Worm (Caenorhabditis elegans) whole organism, young adult: ENCODE data around the gene srz-62.

ENCODE experiments used
- T07F8.4 ChIP-seq: sonication (generic microtip); optimal IDR thresholded peaks from 2 replicates; lab custom pipeline; 2016; ENCODE audit warnings: mild to moderate bottlenecking, missing genetic modification characterization, moderate library complexity, missing compliant biosample characterization
- T26A5.8 ChIP-seq: sonication (generic microtip); optimal IDR thresholded peaks from 2 replicates; lab custom pipeline; 2016; ENCODE audit warnings: missing genetic modification characterization, missing compliant biosample characterization
- efl-1 ChIP-seq: fragments of 150-350 bp; optimal IDR thresholded peaks from 2 replicates; lab custom pipeline; 2014; ENCODE audit warnings: missing biosample characterization, missing genetic modification reagents, missing genetic modification characterization
- egl-18 ChIP-seq: fragments of 200-800 bp; sonication (Bioruptor generic); IDR thresholded peaks from 2 replicates; pipeline ENCODE4 v1.3.6; 2022; ENCODE audit warnings: missing genetic modification reagents, missing genetic modification characterization, missing compliant biosample characterization
- ets-4 ChIP-seq: fragments of 200-800 bp; sonication (Bioruptor generic); optimal IDR thresholded peaks from 2 replicates; lab custom pipeline; 2018; ENCODE audit warnings: mild to moderate bottlenecking, missing genetic modification characterization, missing compliant biosample characterization
- hsf-1 ChIP-seq: fragments of 200-800 bp; sonication (Bioruptor generic); IDR thresholded peaks from 2 replicates; pipeline ENCODE4 v1.3.6; 2022; ENCODE audit warnings: missing genetic modification reagents, missing genetic modification characterization, missing compliant biosample characterization
- lag-1 ChIP-seq: fragments of 200-800 bp; sonication (Bioruptor generic); IDR thresholded peaks from 2 replicates; pipeline ENCODE4 v1.3.6; 2022; ENCODE audit warnings: missing genetic modification reagents, missing genetic modification characterization, missing compliant biosample characterization
- lsl-1 ChIP-seq: fragments of 200-800 bp; sonication (Bioruptor generic); optimal IDR thresholded peaks from 2 replicates; lab custom pipeline; 2018; ENCODE audit warnings: mild to moderate bottlenecking, missing genetic modification characterization, moderate library complexity, missing compliant biosample characterization
- mes-4 ChIP-seq: sonication (generic microtip); optimal IDR thresholded peaks from 2 replicates; lab custom pipeline; 2016; ENCODE audit warnings: missing genotype, missing genetic modification characterization, missing compliant biosample characterization
- nfya-1 ChIP-seq: sonication (generic microtip); optimal IDR thresholded peaks from 2 replicates; lab custom pipeline; 2017; ENCODE audit warnings: antibody characterized with exemption, missing compliant biosample characterization, missing genetic modification characterization, borderline replicate concordance; ENCODE audit not compliant: insufficient read depth
- pha-4 ChIP-seq: fragments of 150-350 bp; sonication (generic microtip); optimal IDR thresholded peaks from 2 replicates; lab custom pipeline; 2014; ENCODE audit warnings: missing biosample characterization, missing genetic modification reagents, missing genetic modification characterization
- rec-8 ChIP-seq, 2 experiments: sonication (generic microtip); optimal IDR thresholded peaks; 2 replicates each; lab custom pipeline; 2016; ENCODE audit warnings: mild to moderate bottlenecking in 2 of 2, missing genetic modification characterization in 2 of 2, missing genetic modification reagents in 2 of 2, missing genotype in 2 of 2, missing biosample characterization in 1 of 2, missing compliant biosample characterization in 1 of 2, moderate library complexity in 1 of 2
- xnd-1 ChIP-seq: sonication (generic microtip); optimal IDR thresholded peaks from 2 replicates; lab custom pipeline; 2016; ENCODE audit warnings: missing genotype, missing genetic modification reagents, missing genetic modification characterization, missing compliant biosample characterization
- ztf-28 ChIP-seq: fragments of 200-800 bp; sonication (Bioruptor generic); IDR thresholded peaks from 2 replicates; pipeline ENCODE4 v1.3.6; 2022; ENCODE audit warnings: missing genetic modification reagents, missing genetic modification characterization, missing compliant biosample characterization

DNA sequence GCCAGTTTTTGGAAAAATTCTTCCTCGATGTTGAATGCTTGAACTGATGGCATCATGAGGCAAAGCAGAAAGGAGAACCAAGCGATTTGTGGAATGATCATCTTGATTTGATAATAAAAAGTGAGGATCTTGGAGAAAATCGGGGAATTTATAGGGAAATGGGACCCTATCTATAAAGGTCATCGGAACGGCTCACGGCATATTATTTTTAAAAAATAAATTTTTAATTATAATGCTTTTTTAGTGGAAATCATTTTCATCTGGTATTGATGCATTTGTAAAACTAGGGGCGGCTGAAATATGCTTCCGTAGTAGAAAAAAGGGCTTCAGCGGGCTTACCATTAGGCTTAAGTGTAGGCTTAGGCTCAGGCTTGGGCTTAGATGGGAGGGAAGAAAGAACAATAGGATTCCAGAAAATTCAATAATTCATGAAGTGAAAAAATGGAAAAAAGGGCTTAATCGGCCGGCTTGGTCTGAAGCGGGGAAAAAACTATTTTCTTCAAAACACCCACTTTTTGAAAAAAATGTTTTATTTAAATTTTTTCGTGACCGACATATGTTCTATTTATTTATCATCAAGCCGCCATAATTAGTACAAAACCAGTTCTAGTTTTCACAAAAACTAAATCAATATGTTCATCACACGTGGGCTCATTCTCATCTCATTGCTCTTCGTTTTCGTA, 7.3 kb downstream of the srz-62 start, which contains the start of the genes F56D6.22 and F56D6.12:
- TF ChIP-seq nfya-1 = no peak
- no peak for TF ChIP-seq xnd-1
- no peak for TF ChIP-seq T26A5.8 (tag; lab: Kevin White, UChicago)
- TF ChIP-seq pha-4 (tag; lab: Kevin White, UChicago) = no peak
- no peak for TF ChIP-seq ets-4
- TF ChIP-seq lag-1 (GFP tag; lab: Robert Waterston, UW) = no peak
- TF ChIP-seq hsf-1 = no peak
- no peak for TF ChIP-seq egl-18
- no peak for TF ChIP-seq lsl-1 (GFP tag; lab: Kevin White, UChicago)
- no peak for TF ChIP-seq efl-1
- TF ChIP-seq T07F8.4 (tag; lab: Kevin White, UChicago) = no peak
- TF ChIP-seq ztf-28 (GFP tag; lab: Robert Waterston, UW) = no peak
- TF ChIP-seq mes-4 (tag; lab: Kevin White, UChicago) = no peak
- TF ChIP-seq rec-8 (tag; optimal IDR thresholded peaks at IDR 0.05; lab: Kevin White, UChicago) = no peak
